Worm (Caenorhabditis elegans): Measurements from ENCODE around the gene Y116A8C.23.
A peak's percentile ranks its signal among the peaks of the same experiment; 100 is the strongest.

The Y116A8C.23 gene

DNA sequence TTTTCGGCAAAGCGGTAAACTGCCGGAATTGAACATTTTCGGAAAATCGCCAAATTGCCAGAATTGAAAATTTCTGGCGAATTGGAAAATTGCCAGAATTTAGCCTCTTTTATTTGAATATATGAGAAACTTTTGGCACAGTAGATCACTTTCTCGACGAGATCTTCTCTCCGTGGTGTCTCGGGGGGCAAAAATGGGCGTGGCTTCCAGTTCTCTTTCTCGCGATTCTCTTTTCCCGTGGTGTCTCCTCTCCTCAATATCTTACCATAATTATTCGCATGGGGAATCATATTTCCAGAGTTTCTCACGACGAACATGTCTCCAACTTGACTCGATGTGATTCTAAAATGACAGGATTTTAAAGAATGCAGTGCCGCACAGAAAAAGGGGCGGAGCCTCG lies 45.8 kb downstream of the Y116A8C.23 start:
- TF ChIP-seq rnt-1 (tag; optimal IDR thresholded peaks at IDR 0.05) (peak; percentile 26), unc-86 (tag; optimal IDR thresholded peaks at IDR 0.05) (no peak), pax-1 (tag; optimal IDR thresholded peaks at IDR 0.05) (no peak), syd-9 (tag; optimal IDR thresholded peaks at IDR 0.05) (no peak), hlh-13 (GFP tag; optimal IDR thresholded peaks at IDR 0.05) (no peak), ceh-31 (tag; optimal IDR thresholded peaks at IDR 0.05) (peak; percentile 75), fkh-6 (tag; optimal IDR thresholded peaks at IDR 0.05) (peak; percentile 9), ets-4 (tag; optimal IDR thresholded peaks at IDR 0.05) (peak; percentile 10), ref-2 (tag; optimal IDR thresholded peaks at IDR 0.05) (peak; percentile 84), ceh-14 (tag; optimal IDR thresholded peaks at IDR 0.05) (peak; percentile 19), ceh-2 (tag; optimal IDR thresholded peaks at IDR 0.05) (peak; percentile 72), fax-1 (tag; optimal IDR thresholded peaks at IDR 0.05) (peak; percentile 61), ahr-1 (tag; optimal IDR thresholded peaks at IDR 0.05) (peak; percentile 18), lim-6 (tag; optimal IDR thresholded peaks at IDR 0.05) (peak; percentile 7), C08G9.2 (tag; optimal IDR thresholded peaks at IDR 0.05) (peak; percentile 65), zip-5 (tag; optimal IDR thresholded peaks at IDR 0.05) (peak; percentile 38), tbx-7 (tag; optimal IDR thresholded peaks at IDR 0.05) (peak; percentile 52), elt-4 (tag; optimal IDR thresholded peaks at IDR 0.05) (no peak), tbx-2 (tag; optimal IDR thresholded peaks at IDR 0.05) (peak; percentile 88), ceh-34 (tag; optimal IDR thresholded peaks at IDR 0.05) (peak; percentile 56), hlh-6 (tag; optimal IDR thresholded peaks at IDR 0.05) (peak; percentile 43)

- TF ChIP-seq elt-2 (tag; optimal IDR thresholded peaks at IDR 0.05), result no peak
- TF ChIP-seq pha-2 (tag; optimal IDR thresholded peaks at IDR 0.05), result no peak
- no peak for TF ChIP-seq madf-2 (tag; optimal IDR thresholded peaks at IDR 0.05)
- TF ChIP-seq ttx-3 (tag; optimal IDR thresholded peaks at IDR 0.05), result no peak
- TF ChIP-seq ahr-1 (tag; optimal IDR thresholded peaks at IDR 0.05), result no peak
- no peak for TF ChIP-seq ceh-9 (tag; optimal IDR thresholded peaks at IDR 0.05)
- no peak for TF ChIP-seq C38D4.7 (GFP tag; optimal IDR thresholded peaks at IDR 0.05)
- no peak for TF ChIP-seq fax-1 (tag; optimal IDR thresholded peaks at IDR 0.05)
- TF ChIP-seq che-1 (tag; optimal IDR thresholded peaks at IDR 0.05), result no peak
- no peak for TF ChIP-seq pqm-1 (tag; optimal IDR thresholded peaks at IDR 0.05)
- no peak for TF ChIP-seq ceh-6 (GFP tag; optimal IDR thresholded peaks at IDR 0.05)
- TF ChIP-seq nfya-1 (tag; optimal IDR thresholded peaks at IDR 0.05), result no peak
- TF ChIP-seq ceh-34 (tag; optimal IDR thresholded peaks at IDR 0.05), result no peak
- TF ChIP-seq ceh-31 (tag; optimal IDR thresholded peaks at IDR 0.05), result no peak
- no peak for TF ChIP-seq K02D7.2 (tag; optimal IDR thresholded peaks at IDR 0.05)
- no peak for TF ChIP-seq T23F11.4 (GFP tag; optimal IDR thresholded peaks at IDR 0.05)
- no peak for TF ChIP-seq tbx-7 (tag; optimal IDR thresholded peaks at IDR 0.05)
- TF ChIP-seq K09A11.1 (tag; optimal IDR thresholded peaks at IDR 0.05; ENCODE audit: insufficient read depth), result no peak
Measured at ce11 chrIV:17100148-17100547, 46.8 kb downstream of the Y116A8C.23 start, which contains the start of gene bca-2. Gene bca-2, minus strand, starts transcription at chrIV:17100248.

- peak; percentile 92 for TF ChIP-seq nfya-1 (tag; optimal IDR thresholded peaks at IDR 0.05)
- TF ChIP-seq nhr-11 (tag; optimal IDR thresholded peaks at IDR 0.05), result no peak
Measured at ce11 chrIV:17100628-17101338, 47.4 kb downstream of the Y116A8C.23 start.

- TF ChIP-seq syd-9 (tag; optimal IDR thresholded peaks at IDR 0.05) (no peak), lin-11 (tag; optimal IDR thresholded peaks at IDR 0.05) (no peak), pax-1 (tag; optimal IDR thresholded peaks at IDR 0.05) (no peak), fkh-10 (GFP tag; optimal IDR thresholded peaks at IDR 0.05) (no peak)
Measured at ce11 chrIV:17103116-17103515, 49.8 kb downstream of the Y116A8C.23 start.

Measured in whole organism, late embryonic.